Worm (Caenorhabditis elegans) whole organism, young adult: Measurements from ENCODE around the gene dot-1.3.
"Not testable (repeated sequence)": the region's sequence is repeated elsewhere in the genome, so short reads cannot be mapped to it uniquely, and the experiment has no call there.

Experiments used
- B0019.2 ChIP-seq: fragments of 200-800 bp; sonication (Bioruptor generic); conservative IDR thresholded peaks from 2 replicates; pipeline ENCODE4 v1.3.6; 2022; ENCODE audit warnings: missing genetic modification reagents, missing genetic modification characterization, missing compliant biosample characterization
- B0261.1 ChIP-seq: sonication (generic microtip); optimal IDR thresholded peaks from 2 replicates; lab custom pipeline; 2016; ENCODE audit warnings: mild to moderate bottlenecking, missing genetic modification characterization, moderate library complexity, missing compliant biosample characterization
- C06A6.2 ChIP-seq: fragments of 200-800 bp; sonication (Bioruptor generic); conservative IDR thresholded peaks from 2 replicates; pipeline ENCODE4 v1.3.6; 2022; ENCODE audit warnings: missing genetic modification characterization, missing compliant biosample characterization
- F10E7.11 ChIP-seq: sonication (generic microtip); optimal IDR thresholded peaks from 2 replicates; lab custom pipeline; 2017; ENCODE audit warnings: mild to moderate bottlenecking, missing genetic modification characterization, moderate library complexity, missing compliant biosample characterization
- F23B12.7 ChIP-seq: sonication (generic microtip); optimal IDR thresholded peaks from 2 replicates; lab custom pipeline; 2017; ENCODE audit warnings: missing genetic modification characterization, mild to moderate bottlenecking, missing compliant biosample characterization, antibody characterized with exemption, moderate library complexity; ENCODE audit not compliant: insufficient read depth
- F37B4.10 ChIP-seq: fragments of 200-800 bp; sonication (Bioruptor generic); IDR thresholded peaks from 2 replicates; pipeline ENCODE4 v1.3.6; 2022; ENCODE audit warnings: missing genetic modification characterization, missing compliant biosample characterization
- F55B11.4 ChIP-seq: sonication (generic microtip); optimal IDR thresholded peaks from 2 replicates; lab custom pipeline; 2016; ENCODE audit warnings: missing compliant biosample characterization, missing genetic modification characterization, borderline replicate concordance; ENCODE audit not compliant: insufficient read depth
- K11D2.4 ChIP-seq: fragments of 200-800 bp; sonication (Bioruptor generic); IDR thresholded peaks from 2 replicates; pipeline ENCODE4 v1.3.6; 2022; ENCODE audit warnings: missing genetic modification reagents, missing genetic modification characterization, missing compliant biosample characterization
- Y56A3A.18 ChIP-seq: fragments of 200-800 bp; sonication (Bioruptor generic); IDR thresholded peaks from 2 replicates; pipeline ENCODE4 v1.3.6; 2022; ENCODE audit warnings: missing genetic modification reagents, missing genetic modification characterization, missing compliant biosample characterization
- ama-1 ChIP-seq, 3 experiments: fragments of 150-350 bp in 1 of 3; sonication (generic microtip) in 2 of 3; optimal IDR thresholded peaks; 2 replicates each; lab custom pipeline; 2014 to 2018; ENCODE audit warnings: missing biosample characterization in 2 of 3, missing genetic modification characterization in 2 of 3, missing genetic modification reagents in 2 of 3
- aptf-3 ChIP-seq: fragments of 200-800 bp; sonication (Bioruptor generic); IDR thresholded peaks from 2 replicates; pipeline ENCODE4 v1.3.6; 2022; ENCODE audit warnings: missing genetic modification characterization, missing compliant biosample characterization
- cebp-1 ChIP-seq, 2 experiments: fragments of 200-800 bp in 1 of 2; sonication (Bioruptor generic) in 1 of 2; sonication (generic microtip) in 1 of 2; IDR thresholded peaks in 1 of 2; optimal IDR thresholded peaks in 1 of 2; 2 replicates each; pipeline versions ENCODE4 v1.3.6 to Lab custom; 2017 to 2022; ENCODE audit warnings: missing compliant biosample characterization in 2 of 2, missing genetic modification characterization in 2 of 2, mild to moderate bottlenecking in 1 of 2, missing genetic modification reagents in 1 of 2, moderate library complexity in 1 of 2
- cebp-2 ChIP-seq: fragments of 200-800 bp; sonication (Bioruptor generic); IDR thresholded peaks from 2 replicates; pipeline ENCODE4 v1.3.6; 2022; ENCODE audit warnings: missing genetic modification characterization, missing compliant biosample characterization
- ceh-58 ChIP-seq: fragments of 200-800 bp; sonication (Bioruptor generic); IDR thresholded peaks from 2 replicates; pipeline ENCODE4 v1.3.6; 2022; ENCODE audit warnings: missing genetic modification characterization, missing compliant biosample characterization
- ceh-79 ChIP-seq: sonication (generic microtip); optimal IDR thresholded peaks from 2 replicates; lab custom pipeline; 2017; ENCODE audit warnings: mild to moderate bottlenecking, missing genetic modification characterization, missing compliant biosample characterization
- ceh-91 ChIP-seq: fragments of 200-800 bp; sonication (Bioruptor generic); IDR thresholded peaks from 2 replicates; pipeline ENCODE4 v1.3.6; 2022; ENCODE audit warnings: missing genetic modification reagents, missing genetic modification characterization, missing compliant biosample characterization
- dox-1 ChIP-seq: fragments of 200-800 bp; sonication (Bioruptor generic); IDR thresholded peaks from 2 replicates; pipeline ENCODE4 v1.3.6; 2022; ENCODE audit warnings: missing genetic modification reagents, missing genetic modification characterization, missing compliant biosample characterization
- efl-1 ChIP-seq: fragments of 150-350 bp; optimal IDR thresholded peaks from 2 replicates; lab custom pipeline; 2014; ENCODE audit warnings: missing biosample characterization, missing genetic modification reagents, missing genetic modification characterization
- egl-18 ChIP-seq: fragments of 200-800 bp; sonication (Bioruptor generic); IDR thresholded peaks from 2 replicates; pipeline ENCODE4 v1.3.6; 2022; ENCODE audit warnings: missing genetic modification reagents, missing genetic modification characterization, missing compliant biosample characterization
- egrh-3 ChIP-seq: fragments of 200-800 bp; sonication (Bioruptor generic); IDR thresholded peaks from 2 replicates; pipeline ENCODE4 v1.3.6; 2022; ENCODE audit warnings: missing genetic modification reagents, missing genetic modification characterization, missing compliant biosample characterization
- ekl-4 ChIP-seq: fragments of 200-800 bp; sonication (Bioruptor generic); IDR thresholded peaks from 2 replicates; pipeline ENCODE4 v1.3.6; 2022; ENCODE audit warnings: missing genetic modification reagents, missing genetic modification characterization, missing compliant biosample characterization
- hlh-26 ChIP-seq: fragments of 200-800 bp; sonication (Bioruptor generic); conservative IDR thresholded peaks from 2 replicates; pipeline ENCODE4 v1.3.6; 2022; ENCODE audit warnings: missing genetic modification reagents, missing genetic modification characterization, missing compliant biosample characterization
- hmg-1.2 ChIP-seq: fragments of 200-800 bp; sonication (Bioruptor generic); IDR thresholded peaks from 2 replicates; pipeline ENCODE4 v1.3.6; 2022; ENCODE audit warnings: missing genetic modification reagents, missing genetic modification characterization, missing compliant biosample characterization
- hmg-20 ChIP-seq: fragments of 200-800 bp; sonication (Bioruptor generic); IDR thresholded peaks from 2 replicates; pipeline ENCODE4 v1.3.6; 2022; ENCODE audit warnings: missing genetic modification reagents, missing genetic modification characterization, missing compliant biosample characterization
- hsf-1 ChIP-seq: fragments of 200-800 bp; sonication (Bioruptor generic); IDR thresholded peaks from 2 replicates; pipeline ENCODE4 v1.3.6; 2022; ENCODE audit warnings: missing genetic modification reagents, missing genetic modification characterization, missing compliant biosample characterization
- lin-26 ChIP-seq: fragments of 200-800 bp; sonication (Bioruptor generic); IDR thresholded peaks from 2 replicates; pipeline ENCODE4 v1.3.6; 2022; ENCODE audit warnings: missing genetic modification reagents, missing genetic modification characterization, missing compliant biosample characterization
- lin-40 ChIP-seq: sonication (generic microtip); optimal IDR thresholded peaks from 2 replicates; lab custom pipeline; 2016; ENCODE audit warnings: missing genetic modification characterization, mild to moderate bottlenecking, missing compliant biosample characterization, missing genotype, missing genetic modification reagents
- lsl-1 ChIP-seq: fragments of 200-800 bp; sonication (Bioruptor generic); optimal IDR thresholded peaks from 2 replicates; lab custom pipeline; 2018; ENCODE audit warnings: mild to moderate bottlenecking, missing genetic modification characterization, moderate library complexity, missing compliant biosample characterization
- madf-3 ChIP-seq: fragments of 200-800 bp; sonication (Bioruptor generic); IDR thresholded peaks from 2 replicates; pipeline ENCODE4 v1.3.6; 2022; ENCODE audit warnings: missing genetic modification reagents, missing genetic modification characterization, missing compliant biosample characterization
- madf-8 ChIP-seq: fragments of 200-800 bp; sonication (Bioruptor generic); conservative IDR thresholded peaks from 2 replicates; pipeline ENCODE4 v1.3.6; 2022; ENCODE audit warnings: missing genetic modification reagents, missing genetic modification characterization, missing compliant biosample characterization
- nfyb-1 ChIP-seq: fragments of 200-800 bp; sonication (Bioruptor generic); IDR thresholded peaks from 2 replicates; pipeline ENCODE4 v1.3.6; 2022; ENCODE audit warnings: missing genetic modification reagents, missing genetic modification characterization, missing compliant biosample characterization
- nhr-80 ChIP-seq: sonication (generic microtip); optimal IDR thresholded peaks from 2 replicates; lab custom pipeline; 2016; ENCODE audit warnings: missing genetic modification characterization, missing compliant biosample characterization
- nhr-90 ChIP-seq: sonication (generic microtip); optimal IDR thresholded peaks from 2 replicates; lab custom pipeline; 2016; ENCODE audit warnings: missing genotype, mild to moderate bottlenecking, missing genetic modification characterization, missing compliant biosample characterization
- rcor-1 ChIP-seq: fragments of 200-800 bp; sonication (Bioruptor generic); IDR thresholded peaks from 2 replicates; pipeline ENCODE4 v1.3.6; 2022; ENCODE audit warnings: missing genetic modification reagents, missing genetic modification characterization, missing compliant biosample characterization
- repo-1 ChIP-seq: sonication (generic microtip); optimal IDR thresholded peaks from 2 replicates; lab custom pipeline; 2017; ENCODE audit warnings: mild to moderate bottlenecking, missing genetic modification characterization, missing compliant biosample characterization
- snpc-3.4 ChIP-seq: sonication (generic microtip); optimal IDR thresholded peaks from 2 replicates; lab custom pipeline; 2017; ENCODE audit warnings: missing genetic modification characterization, mild to moderate bottlenecking, missing compliant biosample characterization, antibody characterized with exemption, moderate library complexity, missing genotype, missing genetic modification reagents
- somi-1 ChIP-seq: fragments of 200-800 bp; sonication (Bioruptor generic); optimal IDR thresholded peaks from 2 replicates; lab custom pipeline; 2018; ENCODE audit warnings: mild to moderate bottlenecking, missing genetic modification characterization, missing compliant biosample characterization
- xnd-1 ChIP-seq: sonication (generic microtip); optimal IDR thresholded peaks from 2 replicates; lab custom pipeline; 2016; ENCODE audit warnings: missing genotype, missing genetic modification reagents, missing genetic modification characterization, missing compliant biosample characterization
- zfh-2 ChIP-seq: fragments of 200-800 bp; sonication (Bioruptor generic); conservative IDR thresholded peaks from 2 replicates; pipeline ENCODE4 v1.3.6; 2022; ENCODE audit warnings: missing genetic modification reagents, missing genetic modification characterization, missing compliant biosample characterization
- ztf-22 ChIP-seq: fragments of 200-800 bp; sonication (Bioruptor generic); optimal IDR thresholded peaks from 2 replicates; lab custom pipeline; 2018; ENCODE audit warnings: mild to moderate bottlenecking, missing genetic modification characterization, moderate library complexity, missing compliant biosample characterization
- ztf-25 ChIP-seq: fragments of 200-800 bp; sonication (Bioruptor generic); IDR thresholded peaks from 2 replicates; pipeline ENCODE4 v1.3.6; 2022; ENCODE audit warnings: missing genetic modification reagents, missing genetic modification characterization, missing compliant biosample characterization

Gene dot-1.3

ce11 chrX:12302755-12303154 lies at the start of gene dot-1.3:
Gene dot-1.3, minus strand, starts transcription at chrX:12302855.
- not testable (repeated sequence) for TF ChIP-seq ztf-25; snpc-3.4 (tag; lab: Kevin White, UChicago); F10E7.11 (tag; lab: Kevin White, UChicago)

ce11 chrX:12350207-12350606 lies 47.6 kb upstream of the dot-1.3 start, which contains the start of gene F42F12.3:
Gene F42F12.3, plus strand, starts transcription at chrX:12350578.
- peak; percentile 21 for TF ChIP-seq nhr-80 (tag; lab: Kevin White, UChicago)
- no peak for TF ChIP-seq repo-1

DNA sequence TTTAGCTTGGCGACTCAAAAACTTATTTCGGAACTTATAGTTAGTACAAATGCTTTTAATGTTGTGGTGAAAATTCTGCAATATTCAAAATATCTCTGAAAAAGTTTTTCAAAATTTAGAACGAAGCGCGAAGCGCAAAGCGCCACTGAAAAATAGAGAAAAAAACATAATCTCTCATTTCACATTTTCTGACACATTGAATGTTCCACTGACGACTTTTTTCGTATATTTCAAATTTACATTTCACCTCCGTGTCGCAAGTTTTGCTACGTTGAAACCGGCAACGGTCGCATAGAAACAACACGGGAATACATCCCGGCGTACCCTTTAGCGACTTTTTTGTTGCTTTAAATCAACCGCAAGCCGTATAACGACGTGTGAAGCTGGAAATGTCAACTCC lies 45.7 kb upstream of the dot-1.3 start, which contains the start of gene F42F12.14:
Gene F42F12.14, plus strand, starts transcription at position 301 of the 400 bp plus-strand sequence.
- TF ChIP-seq cebp-1 (GFP tag; IDR thresholded peaks at IDR 0.05; lab: Robert Waterston, UW) (no peak), cebp-1 (tag; optimal IDR thresholded peaks at IDR 0.05; lab: Kevin White, UChicago) (no peak), madf-8 (GFP tag; lab: Robert Waterston, UW) (no peak)

ce11 chrX:12347822-12348221 lies 45.2 kb upstream of the dot-1.3 start:
- 0 out of 2 replicates have a peak, but pooled peaks have one; percentile 61 for TF ChIP-seq cebp-2
- no peak for TF ChIP-seq C06A6.2 (GFP tag; lab: Robert Waterston, UW)
- TF ChIP-seq hsf-1 (GFP tag; lab: Robert Waterston, UW) = peak; percentile 39; the same call in 1 of the 2 replicates
- TF ChIP-seq ztf-22 = peak; percentile 15
- no peak for TF ChIP-seq F23B12.7 (tag; lab: Kevin White, UChicago)
- TF ChIP-seq lin-40 (tag; lab: Kevin White, UChicago) = peak; percentile 60
- no peak for TF ChIP-seq hlh-26 (GFP tag; lab: Robert Waterston, UW)
- peak; percentile 48 for TF ChIP-seq ceh-79 (tag; lab: Kevin White, UChicago)
- TF ChIP-seq lin-26 = peak; percentile 83
- peak; percentile 93 for TF ChIP-seq B0261.1
- 0 out of 2 replicates have a peak, but pooled peaks have one; percentile 22 for TF ChIP-seq ekl-4
- no peak for TF ChIP-seq F55B11.4 (tag; lab: Kevin White, UChicago)
- TF ChIP-seq B0019.2 (GFP tag; lab: Robert Waterston, UW) = 0 out of 2 replicates have a peak, but pooled peaks have one; percentile 7
- no peak for TF ChIP-seq ceh-58
- TF ChIP-seq Y56A3A.18 (GFP tag; lab: Robert Waterston, UW) = peak; percentile 76
- TF ChIP-seq ceh-91 (GFP tag; lab: Robert Waterston, UW) = no peak
- TF ChIP-seq F37B4.10 (GFP tag; lab: Robert Waterston, UW) = no peak
- TF ChIP-seq nhr-90 (tag; lab: Kevin White, UChicago) = peak; percentile 83
- no peak for TF ChIP-seq somi-1 (GFP tag; lab: Kevin White, UChicago)
- TF ChIP-seq egl-18 (GFP tag; lab: Robert Waterston, UW) = no peak
- peak; percentile 16 for TF ChIP-seq repo-1
- TF ChIP-seq madf-3 (GFP tag; lab: Robert Waterston, UW) = 0 out of 2 replicates have a peak, but pooled peaks have one; percentile 55
- TF ChIP-seq hmg-20 (GFP tag; lab: Robert Waterston, UW) = no peak
- TF ChIP-seq xnd-1 (tag; lab: Kevin White, UChicago) = no peak
- TF ChIP-seq snpc-3.4 (tag; lab: Kevin White, UChicago) = peak; percentile 56
- TF ChIP-seq dox-1 (GFP tag; lab: Robert Waterston, UW) = peak; percentile 82
- TF ChIP-seq nfyb-1 = peak; percentile 73
- TF ChIP-seq K11D2.4 = no peak
- no peak for TF ChIP-seq aptf-3 (GFP tag; lab: Robert Waterston, UW)
- TF ChIP-seq ama-1 (optimal IDR thresholded peaks at IDR 0.05; lab: Kevin White, UChicago) = no peak
- peak in 1 of 2 experiments; percentile 42 for TF ChIP-seq ama-1 (GFP tag; optimal IDR thresholded peaks at IDR 0.05; lab: Kevin White, UChicago)
- peak; percentile 7 for TF ChIP-seq efl-1
- peak; percentile 69 for TF ChIP-seq hmg-1.2 (GFP tag; lab: Robert Waterston, UW)
- peak; percentile 48; the same call in 1 of the 2 replicates for TF ChIP-seq egrh-3 (GFP tag; lab: Robert Waterston, UW)
- peak; percentile 72 for TF ChIP-seq rcor-1 (GFP tag; lab: Robert Waterston, UW)
- no peak for TF ChIP-seq lsl-1
- TF ChIP-seq cebp-1 (GFP tag; IDR thresholded peaks at IDR 0.05; lab: Robert Waterston, UW) = no peak
- TF ChIP-seq cebp-1 (tag; optimal IDR thresholded peaks at IDR 0.05; lab: Kevin White, UChicago) = no peak
- TF ChIP-seq zfh-2 (GFP tag; lab: Robert Waterston, UW) = no peak
